Fruit fly (Drosophila melanogaster) whole organism, prepupa: ENCODE results near the gene tna.

Source experiments
- Blimp-1 ChIP-seq: fragments of 200-800 bp; sonication (Bioruptor generic); optimal IDR thresholded peaks from 3 replicates; lab custom pipeline; 2017; ENCODE audit warnings: missing biosample characterization, missing genetic modification characterization, mild to moderate bottlenecking, moderate library complexity, missing genetic modification reagents
- CG10631 ChIP-seq: fragments of 200-800 bp; sonication (Bioruptor generic); optimal IDR thresholded peaks from 2 replicates; lab custom pipeline; 2016; ENCODE audit warnings: missing biosample characterization, missing genetic modification characterization
- CG10669 ChIP-seq: fragments of 200-800 bp; sonication (Bioruptor generic); optimal IDR thresholded peaks from 3 replicates; lab custom pipeline; 2018; ENCODE audit warnings: missing biosample characterization, mild to moderate bottlenecking, missing genetic modification characterization, moderate library complexity
- CG11762 ChIP-seq: fragments of 200-800 bp; sonication (Bioruptor generic); optimal IDR thresholded peaks from 3 replicates; lab custom pipeline; 2016; ENCODE audit warnings: missing biosample characterization, missing genetic modification characterization; ENCODE audit not compliant: insufficient read depth
- CG11902 ChIP-seq: fragments of 200-800 bp; sonication (Bioruptor generic); optimal IDR thresholded peaks from 3 replicates; lab custom pipeline; 2016; ENCODE audit warnings: missing biosample characterization, missing genetic modification characterization
- CG15336 ChIP-seq: fragments of 200-800 bp; sonication (Bioruptor generic); IDR thresholded peaks from 2 replicates; pipeline ENCODE4 v1.3.6; 2022; ENCODE audit warnings: missing biosample characterization, missing genetic modification characterization
- CG1621 ChIP-seq: fragments of 200-800 bp; sonication (Bioruptor generic); optimal IDR thresholded peaks from 3 replicates; lab custom pipeline; 2018; ENCODE audit warnings: missing biosample characterization, mild to moderate bottlenecking, missing genetic modification characterization
- CG16779 ChIP-seq: fragments of 200-800 bp; sonication (Bioruptor generic); optimal IDR thresholded peaks from 3 replicates; lab custom pipeline; 2017; ENCODE audit warnings: missing biosample characterization, mild to moderate bottlenecking, missing genetic modification characterization
- CG31627 ChIP-seq: fragments of 200-800 bp; sonication (Bioruptor generic); optimal IDR thresholded peaks from 3 replicates; lab custom pipeline; 2016; ENCODE audit warnings: missing biosample characterization, missing genetic modification characterization
- CG32006 ChIP-seq: fragments of 200-800 bp; sonication (Bioruptor generic); optimal IDR thresholded peaks from 3 replicates; lab custom pipeline; 2017; ENCODE audit warnings: missing biosample characterization, mild to moderate bottlenecking, missing genetic modification characterization
- CG34406 ChIP-seq: fragments of 200-800 bp; sonication (Bioruptor generic); optimal IDR thresholded peaks from 3 replicates; lab custom pipeline; 2016; ENCODE audit warnings: missing biosample characterization, missing genetic modification characterization
- CG3919 ChIP-seq: fragments of 200-800 bp; sonication (Bioruptor generic); optimal IDR thresholded peaks from 3 replicates; lab custom pipeline; 2016; ENCODE audit warnings: missing biosample characterization, missing genetic modification characterization
- CG4318 ChIP-seq: fragments of 200-800 bp; sonication (Bioruptor generic); optimal IDR thresholded peaks from 3 replicates; lab custom pipeline; 2017; ENCODE audit warnings: missing biosample characterization, mild to moderate bottlenecking, missing genetic modification characterization
- CG6163 ChIP-seq: fragments of 200-800 bp; sonication (Bioruptor generic); IDR thresholded peaks from 3 replicates; pipeline ENCODE4 v1.3.6; 2022; ENCODE audit warnings: missing biosample characterization, missing genetic modification characterization
- CG6276 ChIP-seq: fragments of 200-800 bp; sonication (Bioruptor generic); optimal IDR thresholded peaks from 2 replicates; lab custom pipeline; 2017; ENCODE audit warnings: missing biosample characterization, mild to moderate bottlenecking, missing genetic modification characterization
- CG6792 ChIP-seq: fragments of 200-800 bp; sonication (Bioruptor generic); optimal IDR thresholded peaks from 3 replicates; lab custom pipeline; 2016; ENCODE audit warnings: missing biosample characterization, missing genetic modification characterization
- CG6808 ChIP-seq: fragments of 200-800 bp; sonication (Bioruptor generic); optimal IDR thresholded peaks from 3 replicates; lab custom pipeline; 2017; ENCODE audit warnings: missing biosample characterization, missing genetic modification characterization, mild to moderate bottlenecking, moderate library complexity, missing genetic modification reagents
- CG7368 ChIP-seq: fragments of 200-800 bp; sonication (Bioruptor generic); optimal IDR thresholded peaks from 3 replicates; lab custom pipeline; 2016; ENCODE audit warnings: missing biosample characterization, missing genetic modification characterization
- CG8319 ChIP-seq: fragments of 200-800 bp; sonication (Bioruptor generic); optimal IDR thresholded peaks from 3 replicates; lab custom pipeline; 2016; ENCODE audit warnings: missing biosample characterization, missing genetic modification characterization
- CG8632 ChIP-seq: fragments of 200-800 bp; sonication (Bioruptor generic); optimal IDR thresholded peaks from 3 replicates; lab custom pipeline; 2016; ENCODE audit warnings: missing biosample characterization, missing genetic modification characterization
- CG9139 ChIP-seq: fragments of 200-800 bp; sonication (Bioruptor generic); optimal IDR thresholded peaks from 3 replicates; lab custom pipeline; 2017; ENCODE audit warnings: missing biosample characterization, mild to moderate bottlenecking, missing genetic modification characterization
- Eip75B ChIP-seq: fragments of 200-800 bp; sonication (Bioruptor generic); optimal IDR thresholded peaks from 3 replicates; lab custom pipeline; 2016; ENCODE audit warnings: missing biosample characterization, missing genetic modification characterization
- Eip78C ChIP-seq: fragments of 200-800 bp; sonication (Bioruptor generic); peaks from one replicate; lab custom pipeline; 2016; ENCODE audit warnings: missing biosample characterization, missing genetic modification characterization
- Eip93F ChIP-seq: fragments of 200-800 bp; sonication (Bioruptor generic); optimal IDR thresholded peaks from 2 replicates; lab custom pipeline; 2016; ENCODE audit warnings: missing biosample characterization, mild to moderate bottlenecking, missing genetic modification characterization
- Ets21C ChIP-seq: fragments of 200-800 bp; sonication (Bioruptor generic); optimal IDR thresholded peaks from 3 replicates; lab custom pipeline; 2016; ENCODE audit warnings: missing biosample characterization, missing genetic modification characterization
- Ets96B ChIP-seq: fragments of 200-800 bp; optimal IDR thresholded peaks from 2 replicates; lab custom pipeline; 2019; ENCODE audit warnings: missing biosample characterization, mild to moderate bottlenecking, missing genetic modification characterization, moderate library complexity
- Gug ChIP-seq: fragments of 200-800 bp; sonication (Bioruptor generic); IDR thresholded peaks from 2 replicates; pipeline ENCODE4 v1.3.6; 2022; ENCODE audit warnings: missing biosample characterization, missing genetic modification characterization
- Hr39 ChIP-seq: fragments of 200-800 bp; sonication (Bioruptor generic); optimal IDR thresholded peaks from 2 replicates; lab custom pipeline; 2016; ENCODE audit warnings: missing biosample characterization, missing genetic modification characterization
- Hr4 ChIP-seq: fragments of 200-800 bp; sonication (Bioruptor generic); optimal IDR thresholded peaks from 3 replicates; lab custom pipeline; 2016; ENCODE audit warnings: missing biosample characterization, missing genetic modification characterization
- Lpt ChIP-seq: fragments of 200-800 bp; sonication (Bioruptor generic); optimal IDR thresholded peaks from 3 replicates; lab custom pipeline; 2016; ENCODE audit warnings: missing biosample characterization, missing genetic modification characterization
- Met ChIP-seq: fragments of 200-800 bp; sonication (Bioruptor generic); optimal IDR thresholded peaks from 3 replicates; lab custom pipeline; 2016; ENCODE audit warnings: missing biosample characterization, missing genetic modification characterization
- OdsH ChIP-seq: fragments of 200-800 bp; sonication (Bioruptor generic); optimal IDR thresholded peaks from 3 replicates; lab custom pipeline; 2016; ENCODE audit warnings: missing biosample characterization, missing genetic modification characterization
- Smox ChIP-seq: fragments of 200-800 bp; sonication (Bioruptor generic); optimal IDR thresholded peaks from 3 replicates; lab custom pipeline; 2016; ENCODE audit warnings: missing biosample characterization, missing genetic modification characterization
- Sox102F ChIP-seq: fragments of 200-800 bp; sonication (Bioruptor generic); optimal IDR thresholded peaks from 2 replicates; lab custom pipeline; 2016; ENCODE audit warnings: missing biosample characterization, mild to moderate bottlenecking, missing genetic modification characterization
- Sox14 ChIP-seq: fragments of 200-800 bp; sonication (Bioruptor generic); optimal IDR thresholded peaks from 3 replicates; lab custom pipeline; 2016; ENCODE audit warnings: missing biosample characterization, missing genetic modification characterization
- Sox15 ChIP-seq: fragments of 200-800 bp; sonication (Bioruptor generic); optimal IDR thresholded peaks from 3 replicates; lab custom pipeline; 2016; ENCODE audit warnings: missing biosample characterization, missing genetic modification characterization
- achi ChIP-seq: fragments of 200-800 bp; sonication (Bioruptor generic); optimal IDR thresholded peaks from 3 replicates; lab custom pipeline; 2016; ENCODE audit warnings: missing biosample characterization, missing genetic modification characterization
- acj6 ChIP-seq: fragments of 200-800 bp; sonication (Bioruptor generic); optimal IDR thresholded peaks from 3 replicates; lab custom pipeline; 2016; ENCODE audit warnings: missing biosample characterization, missing genetic modification characterization
- cyc ChIP-seq: fragments of 200-800 bp; sonication (Bioruptor generic); optimal IDR thresholded peaks from 3 replicates; lab custom pipeline; 2016; ENCODE audit warnings: missing biosample characterization, missing genetic modification characterization
- dac ChIP-seq: fragments of 200-800 bp; sonication (Bioruptor generic); optimal IDR thresholded peaks from 2 replicates; lab custom pipeline; 2017; ENCODE audit warnings: missing biosample characterization, mild to moderate bottlenecking, missing genetic modification characterization
- dsx ChIP-seq: fragments of 200-800 bp; optimal IDR thresholded peaks from 3 replicates; lab custom pipeline; 2019; ENCODE audit warnings: missing biosample characterization, mild to moderate bottlenecking, missing genetic modification characterization, moderate library complexity; ENCODE audit not compliant: poor library complexity, severe bottlenecking
- eg ChIP-seq: fragments of 200-800 bp; sonication (Bioruptor generic); IDR thresholded peaks from 3 replicates; pipeline ENCODE4 v1.3.6; 2022; ENCODE audit warnings: missing biosample characterization, missing genetic modification characterization
- esn ChIP-seq: fragments of 200-800 bp; sonication (Bioruptor generic); optimal IDR thresholded peaks from 2 replicates; lab custom pipeline; 2016; ENCODE audit warnings: missing biosample characterization, mild to moderate bottlenecking, missing genetic modification characterization, moderate library complexity
- fd59A ChIP-seq: fragments of 200-800 bp; sonication (Bioruptor generic); optimal IDR thresholded peaks from 2 replicates; lab custom pipeline; 2017; ENCODE audit warnings: missing biosample characterization, mild to moderate bottlenecking, missing genetic modification characterization, missing genetic modification reagents
- fd85E ChIP-seq: fragments of 200-800 bp; sonication (Bioruptor generic); optimal IDR thresholded peaks from 3 replicates; lab custom pipeline; 2016; ENCODE audit warnings: missing biosample characterization, missing genetic modification characterization
- fkh ChIP-seq: fragments of 200-800 bp; sonication (Bioruptor generic); optimal IDR thresholded peaks from 3 replicates; lab custom pipeline; 2017; ENCODE audit warnings: missing biosample characterization, mild to moderate bottlenecking, missing genetic modification characterization, moderate library complexity
- salr ChIP-seq, 2 experiments: fragments of 200-800 bp; sonication (Bioruptor generic); optimal IDR thresholded peaks; 3 replicates each; lab custom pipeline; 2016 to 2018; ENCODE audit warnings: missing biosample characterization in 2 of 2, missing genetic modification characterization in 2 of 2, mild to moderate bottlenecking in 1 of 2
- spab ChIP-seq: fragments of 200-800 bp; sonication (Bioruptor generic); optimal IDR thresholded peaks from 2 replicates; lab custom pipeline; 2017; ENCODE audit warnings: missing biosample characterization, mild to moderate bottlenecking, missing genetic modification characterization, missing genetic modification reagents
- ss ChIP-seq, 2 experiments: fragments of 200-800 bp; sonication (Bioruptor generic); optimal IDR thresholded peaks; 2 replicates in 1 of 2; 3 replicates in 1 of 2; lab custom pipeline; 2017 to 2018; ENCODE audit warnings: mild to moderate bottlenecking in 2 of 2, missing biosample characterization in 2 of 2, missing genetic modification characterization in 2 of 2, moderate library complexity in 1 of 2
- svp ChIP-seq: fragments of 200-800 bp; sonication (Bioruptor generic); peaks from one replicate; lab custom pipeline; 2016; ENCODE audit warnings: missing biosample characterization, missing genetic modification characterization
- topi ChIP-seq: fragments of 200-800 bp; sonication (Bioruptor generic); optimal IDR thresholded peaks from 3 replicates; lab custom pipeline; 2016; ENCODE audit warnings: missing biosample characterization, missing genetic modification characterization
- vri ChIP-seq: fragments of 200-800 bp; sonication (Bioruptor generic); optimal IDR thresholded peaks from 3 replicates; lab custom pipeline; 2016; ENCODE audit warnings: missing biosample characterization, mild to moderate bottlenecking, missing genetic modification characterization

tna gene

dm6 chr3L:10843273-10843672 lies 7.9 kb downstream of the tna start:
- peak; percentile 4 for TF ChIP-seq Sox15
- TF ChIP-seq Gug, result no peak
- no peak for TF ChIP-seq CG11762 (GFP tag; lab: Kevin White, UChicago)
- TF ChIP-seq esn (GFP tag; lab: Kevin White, UChicago), result peak; percentile 21
- no peak for TF ChIP-seq fd85E (GFP tag; lab: Kevin White, UChicago)
- TF ChIP-seq achi (GFP tag; lab: Kevin White, UChicago), result peak; percentile 45
- no peak for TF ChIP-seq Sox14 (GFP tag; lab: Kevin White, UChicago)
- TF ChIP-seq fd59A (GFP tag; lab: Kevin White, UChicago), result no peak
- TF ChIP-seq CG6276 (GFP tag; lab: Kevin White, UChicago), result peak; percentile 11
- TF ChIP-seq CG34406 (GFP tag; lab: Kevin White, UChicago), result peak; percentile 35
- no peak for TF ChIP-seq dac (GFP tag; lab: Kevin White, UChicago)
- no peak for TF ChIP-seq Smox
- peak; percentile 18 for TF ChIP-seq CG6808
- TF ChIP-seq CG10631 (GFP tag; lab: Kevin White, UChicago), result peak; percentile 44
- no peak for TF ChIP-seq Hr4 (GFP tag; lab: Kevin White, UChicago)
- TF ChIP-seq cyc (GFP tag; lab: Kevin White, UChicago), result no peak
- peak; percentile 42; the same call in 1 of the 3 replicates for TF ChIP-seq eg (GFP tag; lab: Robert Waterston, UW)
- peak; percentile 44 for TF ChIP-seq CG8632 (GFP tag; lab: Kevin White, UChicago)
- TF ChIP-seq svp (GFP tag; lab: Kevin White, UChicago), result peak; percentile 62
- TF ChIP-seq Eip78C (GFP tag; lab: Kevin White, UChicago), result peak; percentile 75
- TF ChIP-seq dsx (GFP tag; lab: Kevin White, UChicago), result peak; percentile 22
- no peak for TF ChIP-seq CG1621 (tag; lab: Kevin White, UChicago)
- no peak for TF ChIP-seq Hr39 (GFP tag; lab: Kevin White, UChicago)
- no peak for TF ChIP-seq Eip93F (GFP tag; lab: Kevin White, UChicago)
- no peak for TF ChIP-seq Sox102F (GFP tag; lab: Kevin White, UChicago)
- no peak for TF ChIP-seq Lpt (GFP tag; lab: Kevin White, UChicago)
- TF ChIP-seq Ets21C, result no peak
- TF ChIP-seq CG11902 (GFP tag; lab: Kevin White, UChicago), result no peak
- no peak for TF ChIP-seq fkh (GFP tag; lab: Kevin White, UChicago)
- no peak for TF ChIP-seq Blimp-1 (GFP tag; lab: Kevin White, UChicago)
- TF ChIP-seq vri, result no peak
- TF ChIP-seq Ets96B (tag; lab: Kevin White, UChicago), result peak; percentile 52
- TF ChIP-seq CG9139 (GFP tag; lab: Kevin White, UChicago), result no peak
- peak; percentile 7 for TF ChIP-seq CG16779 (tag; lab: Kevin White, UChicago)
- peak; percentile 57 for TF ChIP-seq CG32006 (GFP tag; lab: Kevin White, UChicago)
- TF ChIP-seq spab (GFP tag; lab: Kevin White, UChicago), result peak; percentile 46
- no peak for TF ChIP-seq CG6792 (GFP tag; lab: Kevin White, UChicago)
- peak in 1 of 2 experiments; percentile 32 for TF ChIP-seq salr (GFP tag; optimal IDR thresholded peaks at IDR 0.05; lab: Kevin White, UChicago)
- TF ChIP-seq ss (GFP tag; optimal IDR thresholded peaks at IDR 0.05; lab: Kevin White, UChicago), result peak in 1 of 2 experiments; percentile 37
- peak; percentile 39 for TF ChIP-seq OdsH (GFP tag; lab: Kevin White, UChicago)
- no peak for TF ChIP-seq CG7368 (GFP tag; lab: Kevin White, UChicago)
- no peak for TF ChIP-seq topi (GFP tag; lab: Kevin White, UChicago)
- no peak for TF ChIP-seq CG3919 (GFP tag; lab: Kevin White, UChicago)
- peak; percentile 34 for TF ChIP-seq CG10669 (GFP tag; lab: Kevin White, UChicago)
- no peak for TF ChIP-seq CG31627
- TF ChIP-seq CG6163 (GFP tag; lab: Robert Waterston, UW), result no peak
- 0 out of 2 replicates have a peak, but pooled peaks have one; percentile 17 for TF ChIP-seq CG15336 (GFP tag; lab: Robert Waterston, UW)
- peak; percentile 7 for TF ChIP-seq Met (GFP tag; lab: Kevin White, UChicago)
- peak; percentile 43 for TF ChIP-seq acj6 (GFP tag; lab: Kevin White, UChicago)
- TF ChIP-seq Eip75B, result no peak
- TF ChIP-seq CG4318, result peak; percentile 13
- TF ChIP-seq CG8319 (GFP tag; lab: Kevin White, UChicago), result peak; percentile 4
